ENCODE assay signal across 1 fruit fly cellular context in genomic region chr3R:9353276-9353652, dm6.
A peak's percentile ranks its signal among the peaks of the same experiment; 100 is the strongest.
TF ChIP-seq lines count a peak whose summit lies in the region.

No protein-coding gene starts in this region.

TF ChIP-seq in whole organism, embryonic, 481 proteins besides CTCF, POLR2A, EP300 and RAD21 (continued from another document and continues in another):
- TF ChIP-seq bsh (GFP tag; optimal IDR thresholded peaks at IDR 0.05; lab: Kevin White, UChicago): peak; percentile 69 to 91
- no peak for TF ChIP-seq Adf1 (GFP tag; IDR thresholded peaks at IDR 0.05; lab: Robert Waterston, UW)
- TF ChIP-seq rib (GFP tag; IDR thresholded peaks at IDR 0.05; lab: Robert Waterston, UW): no peak
- peak; percentile 50 for TF ChIP-seq CG1603 (tag; optimal IDR thresholded peaks at IDR 0.05; lab: Kevin White, UChicago)
- TF ChIP-seq CG2712 (tag; optimal IDR thresholded peaks at IDR 0.05; lab: Kevin White, UChicago): peak; percentile 96
- peak; percentile 52 for TF ChIP-seq vfl (GFP tag; optimal IDR thresholded peaks at IDR 0.05; lab: Kevin White, UChicago)
- TF ChIP-seq CG7928 (GFP tag; optimal IDR thresholded peaks at IDR 0.05; lab: Kevin White, UChicago): peak; percentile 40
- no peak for TF ChIP-seq CG6175 (GFP tag; IDR thresholded peaks at IDR 0.05; lab: Robert Waterston, UW)
- no peak for TF ChIP-seq ato (GFP tag; IDR thresholded peaks at IDR 0.05; lab: Robert Waterston, UW; ENCODE audit: partially characterized antibody)
- TF ChIP-seq CG9609 (GFP tag; optimal IDR thresholded peaks at IDR 0.05; lab: Kevin White, UChicago): peak; percentile 39
- no peak for TF ChIP-seq sug (tag; optimal IDR thresholded peaks at IDR 0.05; lab: Kevin White, UChicago)
- no peak for TF ChIP-seq NC2α (GFP tag; optimal IDR thresholded peaks at IDR 0.05; lab: Kevin White, UChicago)
- peak; percentile 54 for TF ChIP-seq CG12219 (GFP tag; optimal IDR thresholded peaks at IDR 0.05; lab: Kevin White, UChicago)
- peak; percentile 30 for TF ChIP-seq NK7.1 (GFP tag; optimal IDR thresholded peaks at IDR 0.05; lab: Kevin White, UChicago)
- TF ChIP-seq CG30403 (GFP tag; optimal IDR thresholded peaks at IDR 0.05; lab: Kevin White, UChicago): peak; percentile 92
- TF ChIP-seq Ada2b (GFP tag; IDR thresholded peaks at IDR 0.05; lab: Robert Waterston, UW): no peak
- TF ChIP-seq Hmx (GFP tag; optimal IDR thresholded peaks at IDR 0.05; lab: Kevin White, UChicago): no peak
- no peak for TF ChIP-seq pita (GFP tag; optimal IDR thresholded peaks at IDR 0.05; lab: Kevin White, UChicago)
- no peak for TF ChIP-seq CG7963 (GFP tag; IDR thresholded peaks at IDR 0.05; lab: Robert Waterston, UW; ENCODE audit: partially characterized antibody)
- peak; percentile 91 for TF ChIP-seq CG12659 (GFP tag; optimal IDR thresholded peaks at IDR 0.05; lab: Kevin White, UChicago)
- TF ChIP-seq Blimp-1 (GFP tag; optimal IDR thresholded peaks at IDR 0.05; lab: Kevin White, UChicago): peak; percentile 92
- TF ChIP-seq CG11456 (GFP tag; IDR thresholded peaks at IDR 0.05; lab: Robert Waterston, UW): no peak
- peak; percentile 1 for TF ChIP-seq CHES-1-like (GFP tag; optimal IDR thresholded peaks at IDR 0.05; lab: Kevin White, UChicago)
- peak; percentile 74 for TF ChIP-seq CG4820 (GFP tag; optimal IDR thresholded peaks at IDR 0.05; lab: Kevin White, UChicago)
- TF ChIP-seq Nf-YB (GFP tag; optimal IDR thresholded peaks at IDR 0.05; lab: Kevin White, UChicago): peak; percentile 79
- peak; percentile 46 for TF ChIP-seq Usf (GFP tag; optimal IDR thresholded peaks at IDR 0.05; lab: Kevin White, UChicago)
- TF ChIP-seq CG1792 (GFP tag; optimal IDR thresholded peaks at IDR 0.05; lab: Kevin White, UChicago): no peak
- peak; percentile 83 for TF ChIP-seq CG13775 (GFP tag; optimal IDR thresholded peaks at IDR 0.05; lab: Kevin White, UChicago)
- no peak for TF ChIP-seq sc (optimal IDR thresholded peaks at IDR 0.05; lab: Kevin White, UChicago)
- peak; percentile 81 for TF ChIP-seq sc (GFP tag; optimal IDR thresholded peaks at IDR 0.05; lab: Kevin White, UChicago)
- no peak for TF ChIP-seq ab (GFP tag; optimal IDR thresholded peaks at IDR 0.05; lab: Kevin White, UChicago)
- TF ChIP-seq Trl (optimal IDR thresholded peaks at IDR 0.05; lab: Kevin White, UChicago): peak in 1 of 2 experiments; percentile 12
- TF ChIP-seq Trl (GFP tag; optimal IDR thresholded peaks at IDR 0.05; lab: Kevin White, UChicago): no peak
- no peak for TF ChIP-seq CG12071 (GFP tag; optimal IDR thresholded peaks at IDR 0.05; lab: Kevin White, UChicago)
- TF ChIP-seq CG4328 (GFP tag; optimal IDR thresholded peaks at IDR 0.05; lab: Kevin White, UChicago): peak; percentile 71
- no peak for TF ChIP-seq Dip3 (GFP tag; optimal IDR thresholded peaks at IDR 0.05; lab: Kevin White, UChicago)
- no peak for TF ChIP-seq Dp (GFP tag; optimal IDR thresholded peaks at IDR 0.05; lab: Kevin White, UChicago)
- peak; percentile 78 for TF ChIP-seq Nf-YC (tag; optimal IDR thresholded peaks at IDR 0.05; lab: Kevin White, UChicago)
- no peak for TF ChIP-seq H15 (GFP tag; IDR thresholded peaks at IDR 0.05; lab: Robert Waterston, UW)
- peak; percentile 27 for TF ChIP-seq Camta (GFP tag; optimal IDR thresholded peaks at IDR 0.05; lab: Kevin White, UChicago)
- peak; percentile 91 for TF ChIP-seq lab (GFP tag; optimal IDR thresholded peaks at IDR 0.05; lab: Kevin White, UChicago)
- TF ChIP-seq CG4424 (GFP tag; optimal IDR thresholded peaks at IDR 0.05; lab: Kevin White, UChicago): peak; percentile 92
- TF ChIP-seq zf30C (GFP tag; optimal IDR thresholded peaks at IDR 0.05; lab: Kevin White, UChicago): peak; percentile 67
- TF ChIP-seq CG8388 (GFP tag; optimal IDR thresholded peaks at IDR 0.05; lab: Kevin White, UChicago): peak; percentile 92
- no peak for TF ChIP-seq jigr1 (GFP tag; IDR thresholded peaks at IDR 0.05; lab: Robert Waterston, UW)
- peak; percentile 87 for TF ChIP-seq CG9437 (GFP tag; optimal IDR thresholded peaks at IDR 0.05; lab: Kevin White, UChicago)
- TF ChIP-seq Dref (GFP tag; IDR thresholded peaks at IDR 0.05; lab: Robert Waterston, UW): no peak
- TF ChIP-seq CG10959 (GFP tag; IDR thresholded peaks at IDR 0.05; lab: Robert Waterston, UW): no peak
- no peak for TF ChIP-seq emc (GFP tag; optimal IDR thresholded peaks at IDR 0.05; lab: Kevin White, UChicago)
- no peak for TF ChIP-seq Abd-B (GFP tag; optimal IDR thresholded peaks at IDR 0.05; lab: Kevin White, UChicago)
- TF ChIP-seq HLH3B (GFP tag; IDR thresholded peaks at IDR 0.05; lab: Robert Waterston, UW): no peak
- TF ChIP-seq pfk (GFP tag; optimal IDR thresholded peaks at IDR 0.05; lab: Kevin White, UChicago): no peak
- TF ChIP-seq bab2 (GFP tag; optimal IDR thresholded peaks at IDR 0.05; lab: Kevin White, UChicago): peak; percentile 42
- TF ChIP-seq slp2 (GFP tag; optimal IDR thresholded peaks at IDR 0.05; lab: Kevin White, UChicago): peak; percentile 0
- peak; percentile 71 for TF ChIP-seq CG2116 (GFP tag; optimal IDR thresholded peaks at IDR 0.05; lab: Kevin White, UChicago)
- TF ChIP-seq wdn (GFP tag; IDR thresholded peaks at IDR 0.05; lab: Robert Waterston, UW): no peak
- no peak for TF ChIP-seq CG1832 (GFP tag; optimal IDR thresholded peaks at IDR 0.05; lab: Kevin White, UChicago)
- peak; percentile 64 for TF ChIP-seq kah (GFP tag; optimal IDR thresholded peaks at IDR 0.05; lab: Kevin White, UChicago)
- TF ChIP-seq CG17802 (tag; optimal IDR thresholded peaks at IDR 0.05; lab: Kevin White, UChicago): peak; percentile 26
- TF ChIP-seq sna (GFP tag; IDR thresholded peaks at IDR 0.05; lab: Robert Waterston, UW; ENCODE audit: partially characterized antibody): no peak
- TF ChIP-seq CG7839 (tag; optimal IDR thresholded peaks at IDR 0.05; lab: Kevin White, UChicago): peak; percentile 93
- TF ChIP-seq CG12744 (GFP tag; optimal IDR thresholded peaks at IDR 0.05; lab: Kevin White, UChicago): no peak
- no peak for TF ChIP-seq CG17186 (GFP tag; optimal IDR thresholded peaks at IDR 0.05; lab: Kevin White, UChicago)
- TF ChIP-seq sqz (GFP tag; optimal IDR thresholded peaks at IDR 0.05; lab: Kevin White, UChicago): peak; percentile 24
- peak; percentile 62 for TF ChIP-seq CG15696 (tag; optimal IDR thresholded peaks at IDR 0.05; lab: Kevin White, UChicago)
- peak; percentile 30 for TF ChIP-seq CG7786 (GFP tag; optimal IDR thresholded peaks at IDR 0.05; lab: Kevin White, UChicago)
- TF ChIP-seq Mad (GFP tag; optimal IDR thresholded peaks at IDR 0.05; lab: Kevin White, UChicago): peak; percentile 37
- TF ChIP-seq CG17568 (GFP tag; optimal IDR thresholded peaks at IDR 0.05; lab: Kevin White, UChicago): peak; percentile 81
- no peak for TF ChIP-seq Dip2 (GFP tag; IDR thresholded peaks at IDR 0.05; lab: Robert Waterston, UW)
- TF ChIP-seq lbe (GFP tag; optimal IDR thresholded peaks at IDR 0.05; lab: Kevin White, UChicago): peak; percentile 70
- no peak for TF ChIP-seq fru (optimal IDR thresholded peaks at IDR 0.05; lab: Kevin White, UChicago)
- TF ChIP-seq tgo (GFP tag; IDR thresholded peaks at IDR 0.05; lab: Robert Waterston, UW): no peak
- TF ChIP-seq CG9876 (GFP tag; optimal IDR thresholded peaks at IDR 0.05; lab: Kevin White, UChicago): no peak
- TF ChIP-seq CG2202 (tag; optimal IDR thresholded peaks at IDR 0.05; lab: Kevin White, UChicago): peak; percentile 75
- TF ChIP-seq CG31441 (GFP tag; IDR thresholded peaks at IDR 0.05; lab: Robert Waterston, UW): no peak
- TF ChIP-seq CG10209 (GFP tag; optimal IDR thresholded peaks at IDR 0.05; lab: Kevin White, UChicago): peak; percentile 86
- peak; percentile 90 for TF ChIP-seq fd96Cb (tag; optimal IDR thresholded peaks at IDR 0.05; lab: Kevin White, UChicago)
- TF ChIP-seq Tbp (GFP tag; optimal IDR thresholded peaks at IDR 0.05; lab: Kevin White, UChicago): no peak
- no peak for TF ChIP-seq ranshi (GFP tag; IDR thresholded peaks at IDR 0.05; lab: Robert Waterston, UW)
- no peak for TF ChIP-seq ci (GFP tag; IDR thresholded peaks at IDR 0.05; lab: Robert Waterston, UW)
- no peak for TF ChIP-seq CG14014 (GFP tag; IDR thresholded peaks at IDR 0.05; lab: Robert Waterston, UW)
- peak in 1 of 3 experiments; percentile 45 for TF ChIP-seq Stat92E (GFP tag; optimal IDR thresholded peaks at IDR 0.05; lab: Kevin White, UChicago)
- peak; percentile 10 for TF ChIP-seq CG15073 (GFP tag; optimal IDR thresholded peaks at IDR 0.05; lab: Kevin White, UChicago)
- TF ChIP-seq cwo (GFP tag; optimal IDR thresholded peaks at IDR 0.05; lab: Kevin White, UChicago): peak; percentile 80
- TF ChIP-seq Atf-2 (GFP tag; optimal IDR thresholded peaks at IDR 0.05; lab: Kevin White, UChicago): peak; percentile 49
- TF ChIP-seq hb (GFP tag; IDR thresholded peaks at IDR 0.05; lab: Robert Waterston, UW; ENCODE audit: partially characterized antibody): no peak
- peak; percentile 91 for TF ChIP-seq CG17359 (tag; optimal IDR thresholded peaks at IDR 0.05; lab: Kevin White, UChicago)
- peak; percentile 74 for TF ChIP-seq run (tag; optimal IDR thresholded peaks at IDR 0.05; lab: Kevin White, UChicago)
- peak; percentile 81 for TF ChIP-seq CG18764 (GFP tag; optimal IDR thresholded peaks at IDR 0.05; lab: Kevin White, UChicago)
- peak; percentile 90 for TF ChIP-seq CG15601 (tag; optimal IDR thresholded peaks at IDR 0.05; lab: Kevin White, UChicago)
- peak; percentile 13 for TF ChIP-seq pb (GFP tag; optimal IDR thresholded peaks at IDR 0.05; lab: Kevin White, UChicago)
- peak; percentile 85 for TF ChIP-seq CG18476 (GFP tag; optimal IDR thresholded peaks at IDR 0.05; lab: Kevin White, UChicago)
- no peak for TF ChIP-seq CG32767 (GFP tag; IDR thresholded peaks at IDR 0.05; lab: Robert Waterston, UW)
- TF ChIP-seq NFAT (GFP tag; IDR thresholded peaks at IDR 0.05; lab: Robert Waterston, UW): no peak
- peak; percentile 30 for TF ChIP-seq pum (GFP tag; optimal IDR thresholded peaks at IDR 0.05; lab: Kevin White, UChicago)
- TF ChIP-seq CG6813 (GFP tag; optimal IDR thresholded peaks at IDR 0.05; lab: Kevin White, UChicago): peak; percentile 85
- no peak for TF ChIP-seq HmgD (GFP tag; optimal IDR thresholded peaks at IDR 0.05; lab: Kevin White, UChicago)
- no peak for TF ChIP-seq MESR4 (GFP tag; optimal IDR thresholded peaks at IDR 0.05; lab: Kevin White, UChicago)
- no peak for TF ChIP-seq HLH4C (GFP tag; IDR thresholded peaks at IDR 0.05; lab: Robert Waterston, UW; ENCODE audit: partially characterized antibody)
- peak; percentile 12 for TF ChIP-seq pnt (GFP tag; optimal IDR thresholded peaks at IDR 0.05; lab: Kevin White, UChicago)
- no peak for TF ChIP-seq MBD-R2 (GFP tag; IDR thresholded peaks at IDR 0.05; lab: Robert Waterston, UW)
- TF ChIP-seq BtbVII (GFP tag; optimal IDR thresholded peaks at IDR 0.05; lab: Kevin White, UChicago): peak; percentile 89
- peak; percentile 94 for TF ChIP-seq CG7556 (GFP tag; optimal IDR thresholded peaks at IDR 0.05; lab: Kevin White, UChicago)
- no peak for TF ChIP-seq CG8765 (GFP tag; IDR thresholded peaks at IDR 0.05; lab: Robert Waterston, UW)
- no peak for TF ChIP-seq sr (GFP tag; IDR thresholded peaks at IDR 0.05; lab: Robert Waterston, UW)
- TF ChIP-seq fd64A (GFP tag; optimal IDR thresholded peaks at IDR 0.05; lab: Kevin White, UChicago): no peak
- TF ChIP-seq CG14050 (GFP tag; IDR thresholded peaks at IDR 0.05; lab: Robert Waterston, UW): no peak
- no peak for TF ChIP-seq CG7745 (tag; optimal IDR thresholded peaks at IDR 0.05; lab: Kevin White, UChicago)
- TF ChIP-seq tx (GFP tag; optimal IDR thresholded peaks at IDR 0.05; lab: Kevin White, UChicago): peak; percentile 22
- peak; percentile 87 for TF ChIP-seq CG12104 (GFP tag; optimal IDR thresholded peaks at IDR 0.05; lab: Kevin White, UChicago)
- TF ChIP-seq bcd (GFP tag; optimal IDR thresholded peaks at IDR 0.05; lab: Kevin White, UChicago): peak; percentile 85
- TF ChIP-seq CG3163 (GFP tag; optimal IDR thresholded peaks at IDR 0.05; lab: Kevin White, UChicago): no peak
- no peak for TF ChIP-seq fd102C (GFP tag; optimal IDR thresholded peaks at IDR 0.05; lab: Kevin White, UChicago)
- TF ChIP-seq zfh2 (GFP tag; optimal IDR thresholded peaks at IDR 0.05; lab: Kevin White, UChicago): peak; percentile 1
- peak; percentile 75 for TF ChIP-seq Hsf (GFP tag; optimal IDR thresholded peaks at IDR 0.05; lab: Kevin White, UChicago)
- no peak for TF ChIP-seq chm (GFP tag; IDR thresholded peaks at IDR 0.05; lab: Robert Waterston, UW)
- TF ChIP-seq tll (GFP tag; optimal IDR thresholded peaks at IDR 0.05; lab: Kevin White, UChicago): peak in 1 of 2 experiments; percentile 68
- TF ChIP-seq CG9932 (GFP tag; IDR thresholded peaks at IDR 0.05; lab: Robert Waterston, UW): no peak
- TF ChIP-seq CG17361 (GFP tag; IDR thresholded peaks at IDR 0.05; lab: Robert Waterston, UW): no peak
- TF ChIP-seq unpg (GFP tag; optimal IDR thresholded peaks at IDR 0.05; lab: Kevin White, UChicago): peak; percentile 91
- peak; percentile 51 for TF ChIP-seq CG30020 (tag; optimal IDR thresholded peaks at IDR 0.05; lab: Kevin White, UChicago)
- peak; percentile 49 for TF ChIP-seq CG3838 (GFP tag; optimal IDR thresholded peaks at IDR 0.05; lab: Kevin White, UChicago)
- TF ChIP-seq dpn (GFP tag; optimal IDR thresholded peaks at IDR 0.05; lab: Kevin White, UChicago): peak; percentile 56 to 84
- no peak for TF ChIP-seq Atf6 (GFP tag; IDR thresholded peaks at IDR 0.05; lab: Robert Waterston, UW)
- TF ChIP-seq Asciz (GFP tag; optimal IDR thresholded peaks at IDR 0.05; lab: Kevin White, UChicago): peak; percentile 93
- peak; percentile 56 for TF ChIP-seq nom (GFP tag; optimal IDR thresholded peaks at IDR 0.05; lab: Kevin White, UChicago)
- TF ChIP-seq CG6272 (GFP tag; IDR thresholded peaks at IDR 0.05; lab: Robert Waterston, UW): no peak
- no peak for TF ChIP-seq ro (GFP tag; IDR thresholded peaks at IDR 0.05; lab: Robert Waterston, UW)
- TF ChIP-seq CG42726 (GFP tag; IDR thresholded peaks at IDR 0.05; lab: Robert Waterston, UW; ENCODE audit: partially characterized antibody): no peak
- TF ChIP-seq aop (GFP tag; IDR thresholded peaks at IDR 0.05; lab: Robert Waterston, UW): no peak
- TF ChIP-seq abd-A (tag; optimal IDR thresholded peaks at IDR 0.05; lab: Kevin White, UChicago): peak; percentile 56
- peak; percentile 89 for TF ChIP-seq CG10267 (tag; optimal IDR thresholded peaks at IDR 0.05; lab: Kevin White, UChicago)
- no peak for TF ChIP-seq CG17328 (GFP tag; IDR thresholded peaks at IDR 0.05; lab: Robert Waterston, UW)
- peak; percentile 53 for TF ChIP-seq CG16863 (GFP tag; optimal IDR thresholded peaks at IDR 0.05; lab: Kevin White, UChicago)
- TF ChIP-seq nerfin-2 (GFP tag; IDR thresholded peaks at IDR 0.05; lab: Robert Waterston, UW; ENCODE audit: partially characterized antibody): no peak
- peak; percentile 42 for TF ChIP-seq CG7987 (GFP tag; optimal IDR thresholded peaks at IDR 0.05; lab: Kevin White, UChicago)
